Worm (Caenorhabditis elegans) whole organism, L1 larva: Measurements from ENCODE around the gene din-1.
A peak's percentile ranks its signal among the peaks of the same experiment; 100 is the strongest.

ENCODE experiments used
- C04F5.9 ChIP-seq: sonication (generic microtip); optimal IDR thresholded peaks from 2 replicates; lab custom pipeline; 2016; ENCODE audit warnings: missing genetic modification characterization, missing compliant biosample characterization
- C16A3.4 ChIP-seq: fragments of 150-350 bp; optimal IDR thresholded peaks from 2 replicates; lab custom pipeline; 2014; ENCODE audit warnings: missing biosample characterization, missing genetic modification characterization
- aly-2 ChIP-seq: fragments of 150-350 bp; optimal IDR thresholded peaks from 2 replicates; lab custom pipeline; 2014; ENCODE audit warnings: missing biosample characterization, missing genetic modification characterization
- blmp-1 ChIP-seq: fragments of 150-350 bp; optimal IDR thresholded peaks from 2 replicates; lab custom pipeline; 2014; ENCODE audit warnings: missing biosample characterization, missing genetic modification characterization
- ceh-82 ChIP-seq, 3 experiments: fragments of 150-350 bp in 1 of 3; sonication (generic microtip) in 2 of 3; optimal IDR thresholded peaks; 2 replicates each; lab custom pipeline; 2014 to 2017; ENCODE audit warnings: missing biosample characterization in 3 of 3, missing genetic modification characterization in 3 of 3
- dpl-1 ChIP-seq, 3 experiments: fragments of 150-350 bp in 2 of 3; sonication (generic microtip) in 1 of 3; optimal IDR thresholded peaks; 2 replicates each; lab custom pipeline; 2014 to 2017; ENCODE audit warnings: missing biosample characterization in 3 of 3, missing genetic modification characterization in 3 of 3, missing genetic modification reagents in 3 of 3
- efl-1 ChIP-seq, 4 experiments: fragments of 150-350 bp; optimal IDR thresholded peaks in 3 of 4; peaks in 1 of 4; 1 replicate in 1 of 4; 2 replicates in 3 of 4; lab custom pipeline; 2014; ENCODE audit warnings: missing biosample characterization in 2 of 4, missing genetic modification characterization in 2 of 4, missing genetic modification reagents in 2 of 4
- egl-27 ChIP-seq, 2 experiments: fragments of 150-350 bp in 1 of 2; sonication (generic microtip); optimal IDR thresholded peaks; 3 replicates each; lab custom pipeline; 2017 to 2018; ENCODE audit warnings: missing biosample characterization in 2 of 2, missing genetic modification characterization in 2 of 2, missing genetic modification reagents in 2 of 2
- elt-2 ChIP-seq: sonication (generic microtip); optimal IDR thresholded peaks from 2 replicates; lab custom pipeline; 2016; ENCODE audit warnings: missing genetic modification characterization, mild to moderate bottlenecking, inconsistent platforms, missing compliant biosample characterization, missing genetic modification reagents
- elt-3 ChIP-seq, 6 experiments: fragments of 150-350 bp in 1 of 6; sonication (generic microtip); optimal IDR thresholded peaks; 2 replicates each; lab custom pipeline; 2017 to 2018; ENCODE audit warnings: missing biosample characterization in 6 of 6, missing genetic modification characterization in 6 of 6, inconsistent platforms in 1 of 6
- fos-1 ChIP-seq: fragments of 150-350 bp; optimal IDR thresholded peaks from 2 replicates; lab custom pipeline; 2014; ENCODE audit warnings: missing biosample characterization, missing genetic modification characterization
- hlh-4 ChIP-seq: sonication (generic microtip); optimal IDR thresholded peaks from 2 replicates; lab custom pipeline; 2016; ENCODE audit warnings: mild to moderate bottlenecking, missing genetic modification characterization, missing compliant biosample characterization
- hpl-2 ChIP-seq: fragments of 150-350 bp; optimal IDR thresholded peaks from 2 replicates; lab custom pipeline; 2014; ENCODE audit warnings: missing biosample characterization, missing genetic modification reagents, missing genetic modification characterization
- jun-1 ChIP-seq: fragments of 150-350 bp; optimal IDR thresholded peaks from 2 replicates; lab custom pipeline; 2014; ENCODE audit warnings: missing biosample characterization, missing genetic modification reagents, missing genetic modification characterization
- lin-14 ChIP-seq: fragments of 200-800 bp; sonication (Bioruptor generic); optimal IDR thresholded peaks from 2 replicates; lab custom pipeline; 2018; ENCODE audit warnings: mild to moderate bottlenecking, missing genetic modification characterization, moderate library complexity, missing compliant biosample characterization
- lin-15B ChIP-seq: fragments of 150-350 bp; sonication (generic microtip); optimal IDR thresholded peaks from 3 replicates; lab custom pipeline; 2014; ENCODE audit warnings: missing biosample characterization, missing genetic modification characterization
- lin-35 ChIP-seq, 2 experiments: fragments of 150-350 bp; optimal IDR thresholded peaks; 2 replicates each; lab custom pipeline; 2014; ENCODE audit warnings: missing biosample characterization in 2 of 2, missing genetic modification characterization in 2 of 2, missing genetic modification reagents in 2 of 2
- lsy-2 ChIP-seq, 2 experiments: fragments of 150-350 bp; optimal IDR thresholded peaks; 2 replicates each; lab custom pipeline; 2014; ENCODE audit warnings: missing biosample characterization in 2 of 2, missing genetic modification characterization in 2 of 2
- mab-9 ChIP-seq: fragments of 200-800 bp; sonication (Bioruptor generic); IDR thresholded peaks from 2 replicates; pipeline ENCODE4 v1.3.6; 2022; ENCODE audit warnings: missing genetic modification reagents, missing genetic modification characterization, missing compliant biosample characterization
- mdl-1 ChIP-seq, 2 experiments: fragments of 150-350 bp; optimal IDR thresholded peaks; 2 replicates each; lab custom pipeline; 2014 to 2017; ENCODE audit warnings: missing biosample characterization in 2 of 2, missing genetic modification characterization in 2 of 2, inconsistent platforms in 1 of 2
- mef-2 ChIP-seq: fragments of 150-350 bp; optimal IDR thresholded peaks from 2 replicates; lab custom pipeline; 2014; ENCODE audit warnings: missing biosample characterization, missing genetic modification characterization
- mep-1 ChIP-seq: fragments of 150-350 bp; optimal IDR thresholded peaks from 2 replicates; lab custom pipeline; 2014; ENCODE audit warnings: missing biosample characterization, missing genetic modification characterization
- nhr-20 ChIP-seq: sonication (generic microtip); optimal IDR thresholded peaks from 2 replicates; lab custom pipeline; 2016; ENCODE audit warnings: mild to moderate bottlenecking, missing genetic modification characterization, missing compliant biosample characterization
- nhr-71 ChIP-seq: sonication (generic microtip); optimal IDR thresholded peaks from 2 replicates; lab custom pipeline; 2016; ENCODE audit warnings: mild to moderate bottlenecking, missing genetic modification characterization, moderate library complexity, missing compliant biosample characterization
- nhr-76 ChIP-seq: sonication (generic microtip); optimal IDR thresholded peaks from 2 replicates; lab custom pipeline; 2017; ENCODE audit warnings: missing biosample characterization, missing genetic modification characterization
- nhr-77 ChIP-seq: fragments of 150-350 bp; optimal IDR thresholded peaks from 2 replicates; lab custom pipeline; 2014; ENCODE audit warnings: missing biosample characterization, missing genetic modification characterization
- nhr-84 ChIP-seq: sonication (generic microtip); optimal IDR thresholded peaks from 2 replicates; lab custom pipeline; 2017; ENCODE audit warnings: missing biosample characterization, missing genetic modification characterization
- nhr-85 ChIP-seq: sonication (generic microtip); peaks from one replicate; lab custom pipeline; 2016; ENCODE audit warnings: missing genetic modification characterization, inconsistent platforms, missing compliant biosample characterization
- nhr-90 ChIP-seq: sonication (generic microtip); optimal IDR thresholded peaks from 2 replicates; lab custom pipeline; 2016; ENCODE audit warnings: mild to moderate bottlenecking, missing genetic modification characterization, missing compliant biosample characterization; ENCODE audit not compliant: poor library complexity
- pag-3 ChIP-seq: sonication (generic microtip); optimal IDR thresholded peaks from 2 replicates; lab custom pipeline; 2017; ENCODE audit warnings: missing genetic modification characterization, mild to moderate bottlenecking, missing compliant biosample characterization, antibody characterized with exemption, borderline replicate concordance; ENCODE audit not compliant: insufficient read depth
- rnt-1 ChIP-seq: sonication (generic microtip); optimal IDR thresholded peaks from 2 replicates; lab custom pipeline; 2016; ENCODE audit warnings: mild to moderate bottlenecking, missing genetic modification characterization, moderate library complexity, missing compliant biosample characterization
- snpc-4 ChIP-seq: fragments of 150-350 bp; optimal IDR thresholded peaks from 2 replicates; lab custom pipeline; 2014; ENCODE audit warnings: missing biosample characterization, missing genetic modification characterization
- snu-23 ChIP-seq: sonication (generic microtip); optimal IDR thresholded peaks from 2 replicates; lab custom pipeline; 2016; ENCODE audit warnings: missing genetic modification characterization, missing compliant biosample characterization
- sup-37 ChIP-seq: fragments of 200-800 bp; sonication (Bioruptor generic); optimal IDR thresholded peaks from 2 replicates; lab custom pipeline; 2018; ENCODE audit warnings: mild to moderate bottlenecking, missing genetic modification characterization, missing compliant biosample characterization
- tbx-2 ChIP-seq: sonication (generic microtip); optimal IDR thresholded peaks from 2 replicates; lab custom pipeline; 2016; ENCODE audit warnings: missing genetic modification characterization, missing compliant biosample characterization
- unc-130 ChIP-seq: fragments of 150-350 bp; optimal IDR thresholded peaks from 2 replicates; lab custom pipeline; 2017; ENCODE audit warnings: missing biosample characterization, missing genetic modification characterization, inconsistent platforms
- unc-86 ChIP-seq: sonication (generic microtip); optimal IDR thresholded peaks from 2 replicates; lab custom pipeline; 2016; ENCODE audit warnings: missing genetic modification characterization, missing compliant biosample characterization
- xbp-1 ChIP-seq: sonication (generic microtip); optimal IDR thresholded peaks from 2 replicates; lab custom pipeline; 2016; ENCODE audit warnings: missing genetic modification characterization, missing compliant biosample characterization
- ztf-4 ChIP-seq: fragments of 150-350 bp; optimal IDR thresholded peaks from 2 replicates; lab custom pipeline; 2014; ENCODE audit warnings: missing biosample characterization, missing genetic modification characterization

The din-1 gene

DNA sequence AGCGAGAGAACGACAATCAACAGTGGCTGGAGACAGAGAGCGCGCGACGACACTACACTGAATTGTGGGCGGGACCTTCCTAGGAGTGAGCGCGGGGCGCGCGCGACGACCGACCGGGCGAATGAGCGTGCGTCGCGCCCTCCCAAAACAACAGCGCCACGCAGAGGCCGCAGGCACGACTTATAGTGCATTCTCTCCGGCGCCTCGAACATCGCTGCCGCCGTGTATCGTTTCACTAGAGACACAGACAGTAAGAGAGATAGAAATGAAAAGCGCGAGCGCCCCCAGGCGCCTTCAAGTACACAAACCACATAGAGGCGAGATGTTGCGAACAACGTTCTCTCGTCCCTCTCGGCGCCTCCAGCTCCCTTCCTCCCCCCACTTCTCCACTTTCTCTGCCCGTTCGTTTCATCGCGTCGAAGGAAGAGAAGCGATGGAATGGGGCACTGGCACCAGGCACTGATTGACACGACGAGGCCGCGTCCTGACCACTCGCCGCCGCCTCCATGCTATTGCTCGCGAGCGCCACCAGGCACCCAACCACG lies 13.4 kb downstream of the din-1 start (continued):
- TF ChIP-seq nhr-76 (tag; lab: Kevin White, UChicago) (no peak), C04F5.9 (no peak), efl-1 (optimal IDR thresholded peaks at IDR 0.05; lab: Kevin White, UChicago) (peak; percentile 43 to 46), efl-1 (GFP tag; optimal IDR thresholded peaks at IDR 0.05 in 1 of 2; lab: Kevin White, UChicago) (peak in 1 of 2 experiments; percentile 23), hlh-4 (tag; lab: Kevin White, UChicago) (no peak)

DNA sequence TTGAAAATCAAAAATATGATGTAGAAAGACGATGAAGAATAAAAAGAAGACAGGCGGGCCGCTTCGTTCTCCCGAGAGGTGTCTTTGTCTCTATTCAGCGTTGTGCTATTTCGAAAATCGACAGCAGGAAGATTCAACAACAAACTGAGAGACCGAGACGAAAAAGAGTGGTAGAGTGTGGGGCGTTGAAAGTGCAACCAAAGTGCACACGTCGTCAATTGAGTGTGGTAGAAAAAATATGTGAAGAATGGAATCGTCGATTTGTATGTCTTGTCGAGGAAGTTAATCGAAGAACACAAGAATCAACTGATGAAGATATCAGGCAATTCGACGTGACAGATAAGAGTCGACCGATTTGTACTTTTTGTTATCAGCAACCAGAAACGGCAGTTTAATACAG lies 14.2 kb downstream of the din-1 start:
- TF ChIP-seq mep-1 = peak; percentile 68
- no peak for TF ChIP-seq mef-2
- TF ChIP-seq sup-37 = no peak
- TF ChIP-seq nhr-71 (tag; lab: Kevin White, UChicago) = peak; percentile 64
- TF ChIP-seq lsy-2 (tag; optimal IDR thresholded peaks at IDR 0.05; lab: Kevin White, UChicago) = peak; percentile 18 to 39
- peak in 5 of 6 experiments; percentile 16 to 63 (median 55) for TF ChIP-seq elt-3 (tag; optimal IDR thresholded peaks at IDR 0.05; lab: Kevin White, UChicago)
- no peak for TF ChIP-seq lin-15B (tag; lab: Kevin White, UChicago)
- TF ChIP-seq elt-2 (tag; lab: Kevin White, UChicago) = peak; percentile 77
- peak; percentile 7 for TF ChIP-seq rnt-1 (tag; lab: Kevin White, UChicago)
- TF ChIP-seq tbx-2 (tag; lab: Kevin White, UChicago) = peak; percentile 34
- peak; percentile 16 for TF ChIP-seq snpc-4
- peak; percentile 11 for TF ChIP-seq xbp-1 (tag; lab: Kevin White, UChicago)
- TF ChIP-seq aly-2 (tag; lab: Kevin White, UChicago) = peak; percentile 52
- no peak for TF ChIP-seq fos-1
- TF ChIP-seq ztf-4 (tag; lab: Kevin White, UChicago) = no peak
- peak; percentile 63 for TF ChIP-seq nhr-20
- peak; percentile 19 for TF ChIP-seq jun-1 (tag; lab: Kevin White, UChicago)
- TF ChIP-seq egl-27 (tag; optimal IDR thresholded peaks at IDR 0.05; lab: Kevin White, UChicago) = no peak
- peak; percentile 62 for TF ChIP-seq nhr-76 (tag; lab: Kevin White, UChicago)
- peak; percentile 33 for TF ChIP-seq nhr-77 (tag; lab: Kevin White, UChicago)
- peak; percentile 66 for TF ChIP-seq blmp-1
- TF ChIP-seq C04F5.9 = no peak
- TF ChIP-seq hpl-2 (GFP tag; lab: Kevin White, UChicago) = no peak
- TF ChIP-seq lin-35 (GFP tag; optimal IDR thresholded peaks at IDR 0.05; lab: Kevin White, UChicago) = peak; percentile 17 to 65
- TF ChIP-seq nhr-90 = peak; percentile 24
- peak; percentile 50 for TF ChIP-seq unc-130
- no peak for TF ChIP-seq mab-9 (GFP tag; lab: Robert Waterston, UW)
- peak; percentile 56 for TF ChIP-seq snu-23 (GFP tag; lab: Kevin White, UChicago)
- peak; percentile 83 for TF ChIP-seq lin-14 (GFP tag; lab: Kevin White, UChicago)
- TF ChIP-seq mdl-1 (tag; optimal IDR thresholded peaks at IDR 0.05; lab: Kevin White, UChicago) = peak in 1 of 2 experiments; percentile 47
- peak; percentile 87 for TF ChIP-seq nhr-85 (tag; lab: Kevin White, UChicago)
- TF ChIP-seq ceh-82 (tag; optimal IDR thresholded peaks at IDR 0.05; lab: Kevin White, UChicago) = peak in 1 of 3 experiments; percentile 32
- TF ChIP-seq efl-1 (optimal IDR thresholded peaks at IDR 0.05; lab: Kevin White, UChicago) = peak; percentile 20 to 47
- TF ChIP-seq efl-1 (GFP tag; optimal IDR thresholded peaks at IDR 0.05 in 1 of 2; lab: Kevin White, UChicago) = peak in 1 of 2 experiments; percentile 88

DNA sequence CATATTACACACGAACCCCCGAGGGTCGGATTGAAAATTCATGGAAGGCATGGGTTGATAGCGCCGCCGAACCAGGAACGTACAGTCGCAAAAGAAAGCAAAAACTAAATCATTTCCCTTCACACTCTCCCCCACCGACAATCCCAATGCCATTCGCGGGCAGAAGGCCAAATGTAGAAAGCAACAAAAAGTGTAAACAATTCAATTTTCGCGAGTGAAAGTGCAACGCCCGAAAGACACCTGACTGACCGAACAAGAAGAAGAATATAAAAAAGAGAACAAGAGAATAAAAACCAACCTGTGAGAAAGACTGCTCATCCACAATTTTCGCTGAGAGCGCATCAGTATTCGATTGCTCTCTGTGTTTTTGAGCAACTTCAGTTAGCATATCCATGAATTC lies 15.7 kb downstream of the din-1 start:
- peak in 1 of 6 experiments; percentile 55 for TF ChIP-seq elt-3 (tag; optimal IDR thresholded peaks at IDR 0.05; lab: Kevin White, UChicago)
- peak; percentile 100 for TF ChIP-seq blmp-1
- peak; percentile 75 for TF ChIP-seq nhr-85 (tag; lab: Kevin White, UChicago)
- peak; percentile 27 for TF ChIP-seq nhr-20
- peak; percentile 1 for TF ChIP-seq snu-23 (GFP tag; lab: Kevin White, UChicago)
- peak; percentile 85 for TF ChIP-seq lin-14 (GFP tag; lab: Kevin White, UChicago)
- TF ChIP-seq nhr-76 (tag; lab: Kevin White, UChicago) = no peak
- peak in 1 of 3 experiments; percentile 12 for TF ChIP-seq dpl-1 (GFP tag; optimal IDR thresholded peaks at IDR 0.05; lab: Kevin White, UChicago)
- peak; percentile 22 for TF ChIP-seq C16A3.4
- TF ChIP-seq unc-86 (tag; lab: Kevin White, UChicago) = no peak
- peak; percentile 5 to 24 for TF ChIP-seq lsy-2 (tag; optimal IDR thresholded peaks at IDR 0.05; lab: Kevin White, UChicago)
- TF ChIP-seq egl-27 (tag; optimal IDR thresholded peaks at IDR 0.05; lab: Kevin White, UChicago) = no peak
- no peak for TF ChIP-seq nhr-84 (tag; lab: Kevin White, UChicago)
- no peak for TF ChIP-seq pag-3 (tag; lab: Kevin White, UChicago)
- peak in 1 of 2 experiments; percentile 14 for TF ChIP-seq lin-35 (GFP tag; optimal IDR thresholded peaks at IDR 0.05; lab: Kevin White, UChicago)
- peak in 1 of 2 experiments; percentile 26 for TF ChIP-seq mdl-1 (tag; optimal IDR thresholded peaks at IDR 0.05; lab: Kevin White, UChicago)
- peak; percentile 18 for TF ChIP-seq nhr-71 (tag; lab: Kevin White, UChicago)
